Fruit fly (Drosophila melanogaster) whole organism: ENCODE data around the gene CG10324.

Experiments
- CG8478 ChIP-seq: fragments of >200 bp; optimal IDR thresholded peaks from 2 replicates; lab custom pipeline; 2018; ENCODE audit warnings: inconsistent platforms
- psq ChIP-seq: fragments of >200 bp; optimal IDR thresholded peaks from 2 replicates; lab custom pipeline; 2017
- usp ChIP-seq: fragments of >200 bp; optimal IDR thresholded peaks from 2 replicates; lab custom pipeline; 2017; ENCODE audit warnings: missing biosample characterization, missing genetic modification characterization, mixed read lengths

- TF ChIP-seq CG8478 (lab: Kevin White, UChicago) (no peak), psq (lab: Kevin White, UChicago) (no peak), usp (GFP tag; lab: Kevin White, UChicago) (no peak)
Measured at dm6 chr3R:16649282-16649681, 2.5 kb upstream of the CG10324 start.
